Worm (Caenorhabditis elegans): ENCODE results near the gene C02F5.3.

ce11 chrIII:8229480-8229879 is 16.2 kb upstream of the C02F5.3 start:
- TF ChIP-seq snpc-4 (tag; optimal IDR thresholded peaks at IDR 0.05) = no peak
- TF ChIP-seq ceh-82 (tag; optimal IDR thresholded peaks at IDR 0.05) = no peak
- TF ChIP-seq unc-62 (GFP tag; optimal IDR thresholded peaks at IDR 0.05) = no peak
- TF ChIP-seq ceh-9 (tag; optimal IDR thresholded peaks at IDR 0.05) = no peak
